Fruit fly (Drosophila melanogaster): Measurements from ENCODE around the gene neur.

The neur gene

dm6 chr3R:9019689-9020138 lies 19.6 kb downstream of the neur start, which contains the start of gene tgo:
tgo (minus strand) TSS chr3R:9020022.
- no peak for TF ChIP-seq net (GFP tag; optimal IDR thresholded peaks at IDR 0.05)
- TF ChIP-seq CG3032 (tag; optimal IDR thresholded peaks at IDR 0.05), result peak; percentile 9
- peak; percentile 40 for TF ChIP-seq CG6854 (GFP tag; optimal IDR thresholded peaks at IDR 0.05)
- TF ChIP-seq fkh (GFP tag; optimal IDR thresholded peaks at IDR 0.05), result peak; percentile 87
- TF ChIP-seq Ets21C (GFP tag; optimal IDR thresholded peaks at IDR 0.05), result no peak

- TF ChIP-seq CG16779 (tag; optimal IDR thresholded peaks at IDR 0.05) (no peak), Eip75B (GFP tag; optimal IDR thresholded peaks at IDR 0.05) (no peak), svp (GFP tag) (no peak), lz (GFP tag; optimal IDR thresholded peaks at IDR 0.05) (no peak), dsx (GFP tag; optimal IDR thresholded peaks at IDR 0.05; ENCODE audit: poor library complexity, severe bottlenecking) (no peak), CG7368 (GFP tag; optimal IDR thresholded peaks at IDR 0.05) (no peak)
These were observed 22.4 kb downstream of the neur start for dm6 chr3R:9016869-9017268.

dm6 chr3R:9014859-9015466 lies 24.3 kb downstream of the neur start, which contains the start of the genes Kcmf1, Sf3b5 and CG11986:
Kcmf1 (minus strand) TSS chr3R:9014909.
Sf3b5 (minus strand) TSS chr3R:9015341.
CG11986 (plus strand) TSS chr3R:9015446.
- peak; percentile 14 for TF ChIP-seq Eip78C (GFP tag)
- no peak for TF ChIP-seq eg (GFP tag; IDR thresholded peaks at IDR 0.05)
- TF ChIP-seq fkh (GFP tag; optimal IDR thresholded peaks at IDR 0.05), result peak; percentile 61
- no peak for TF ChIP-seq achi (GFP tag; optimal IDR thresholded peaks at IDR 0.05)

DNA sequence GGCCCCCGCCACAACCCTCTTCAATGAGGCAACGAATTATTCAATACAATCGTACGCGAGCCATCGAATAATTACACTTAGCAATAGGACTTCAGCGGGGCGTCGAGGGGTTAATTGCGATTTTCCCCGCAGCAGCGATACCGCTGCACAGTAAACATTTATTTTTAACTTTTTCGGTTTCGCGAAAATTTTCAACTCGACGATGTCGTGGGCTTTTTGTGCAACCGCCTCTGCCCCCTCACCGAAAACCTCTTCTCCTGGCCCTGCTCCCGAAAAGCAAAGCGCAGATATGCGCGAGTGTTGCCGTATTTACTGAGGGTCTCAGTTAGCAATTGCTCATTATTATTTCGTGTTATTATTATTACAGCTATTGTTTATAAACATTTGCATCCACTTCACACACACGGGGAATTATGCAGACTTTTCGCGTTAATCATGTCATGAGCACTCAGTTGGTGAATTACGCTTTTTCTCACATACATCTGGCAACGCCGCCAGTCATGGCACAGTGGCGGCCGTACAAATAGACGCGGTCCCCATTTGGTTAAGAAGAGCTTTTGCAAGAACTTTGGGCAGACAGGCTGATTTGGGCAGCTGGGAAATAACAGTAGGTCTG lies 25.4 kb downstream of the neur start:
- no peak for TF ChIP-seq CG34406 (GFP tag; optimal IDR thresholded peaks at IDR 0.05)
- no peak for TF ChIP-seq Sox102F (GFP tag; optimal IDR thresholded peaks at IDR 0.05)
- TF ChIP-seq OdsH (GFP tag; optimal IDR thresholded peaks at IDR 0.05), result no peak
- TF ChIP-seq CG11294 (GFP tag; IDR thresholded peaks at IDR 0.05), result no peak
- peak; percentile 48; the same call in 2 of the 3 replicates for TF ChIP-seq CG6163 (GFP tag; IDR thresholded peaks at IDR 0.05)
- TF ChIP-seq svp (GFP tag), result peak; percentile 28
- TF ChIP-seq achi (GFP tag; optimal IDR thresholded peaks at IDR 0.05), result no peak
- no peak for TF ChIP-seq CG10669 (GFP tag; optimal IDR thresholded peaks at IDR 0.05)
- peak; percentile 47 for TF ChIP-seq CG6792 (GFP tag; optimal IDR thresholded peaks at IDR 0.05)
- no peak for TF ChIP-seq salr (GFP tag; optimal IDR thresholded peaks at IDR 0.05)
- no peak for TF ChIP-seq spab (GFP tag; optimal IDR thresholded peaks at IDR 0.05)
- TF ChIP-seq CG1621 (tag; optimal IDR thresholded peaks at IDR 0.05), result peak; percentile 22
- no peak for TF ChIP-seq Ets21C (GFP tag; optimal IDR thresholded peaks at IDR 0.05)
- no peak for TF ChIP-seq CG11762 (GFP tag; optimal IDR thresholded peaks at IDR 0.05; ENCODE audit: insufficient read depth)
- TF ChIP-seq Hr4 (GFP tag; optimal IDR thresholded peaks at IDR 0.05), result no peak
- TF ChIP-seq ss (GFP tag; optimal IDR thresholded peaks at IDR 0.05), result peak in 1 of 2 experiments; percentile 59
- TF ChIP-seq topi (GFP tag; optimal IDR thresholded peaks at IDR 0.05), result peak; percentile 57
- TF ChIP-seq Eip75B (GFP tag; optimal IDR thresholded peaks at IDR 0.05), result no peak
- TF ChIP-seq CG10631 (GFP tag; optimal IDR thresholded peaks at IDR 0.05), result no peak
- TF ChIP-seq dac (GFP tag; optimal IDR thresholded peaks at IDR 0.05), result peak; percentile 37
- TF ChIP-seq Eip78C (GFP tag), result peak; percentile 80
- peak; percentile 32 for TF ChIP-seq dsx (GFP tag; optimal IDR thresholded peaks at IDR 0.05; ENCODE audit: poor library complexity, severe bottlenecking)
- peak; percentile 68 for TF ChIP-seq lz (GFP tag; optimal IDR thresholded peaks at IDR 0.05)
- no peak; the same call in 2 of the 3 replicates for TF ChIP-seq CG8119 (GFP tag; IDR thresholded peaks at IDR 0.05)
- no peak for TF ChIP-seq CG16779 (tag; optimal IDR thresholded peaks at IDR 0.05)
- no peak for TF ChIP-seq fd85E (GFP tag; optimal IDR thresholded peaks at IDR 0.05)
- peak; percentile 54 for TF ChIP-seq CG3032 (tag; optimal IDR thresholded peaks at IDR 0.05)
- TF ChIP-seq Met (GFP tag; optimal IDR thresholded peaks at IDR 0.05), result no peak
- TF ChIP-seq pdm3 (GFP tag; optimal IDR thresholded peaks at IDR 0.05), result no peak
- no peak for TF ChIP-seq Hr39 (GFP tag; optimal IDR thresholded peaks at IDR 0.05)
- no peak for TF ChIP-seq fd59A (GFP tag; optimal IDR thresholded peaks at IDR 0.05)
- TF ChIP-seq CG31627 (GFP tag; optimal IDR thresholded peaks at IDR 0.05), result peak; percentile 75
- TF ChIP-seq Sox15 (GFP tag; optimal IDR thresholded peaks at IDR 0.05), result peak; percentile 21
- peak; percentile 15 for TF ChIP-seq Ets96B (tag; optimal IDR thresholded peaks at IDR 0.05)
- no peak for TF ChIP-seq Smox (GFP tag; optimal IDR thresholded peaks at IDR 0.05)
- no peak for TF ChIP-seq Blimp-1 (GFP tag; optimal IDR thresholded peaks at IDR 0.05)
- no peak for TF ChIP-seq Eip93F (GFP tag; optimal IDR thresholded peaks at IDR 0.05)
